Fruit fly (Drosophila melanogaster): ENCODE measurements around the gene Sh.

The Sh gene

DNA sequence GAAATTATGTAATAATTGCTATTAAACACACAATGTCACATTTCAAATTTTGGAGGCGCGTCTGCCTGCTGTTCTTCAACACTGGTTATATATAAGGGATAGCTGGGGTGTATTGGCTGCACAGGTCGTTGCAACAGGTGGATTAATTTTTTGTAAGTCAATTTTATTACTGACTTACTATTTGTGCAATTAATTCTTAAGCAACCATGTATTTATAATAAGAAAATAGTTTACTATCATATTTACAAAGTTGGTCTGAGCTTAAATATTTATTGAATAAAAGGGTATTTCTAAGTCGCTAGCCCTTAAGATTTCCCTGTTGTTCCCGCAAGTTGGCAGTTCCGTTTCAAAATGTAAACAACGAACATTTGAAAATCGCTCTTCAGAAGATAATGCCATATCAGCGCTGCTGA, 29.8 kb upstream of the Sh start, which contains the start of gene RhoGAP16F (continued):
- no peak for TF ChIP-seq Scr (GFP tag; IDR thresholded peaks at IDR 0.05; ENCODE audit: partially characterized antibody)
- TF ChIP-seq Rfx (GFP tag; IDR thresholded peaks at IDR 0.05): peak; percentile 85
- peak; percentile 67 for TF ChIP-seq jumu (GFP tag; optimal IDR thresholded peaks at IDR 0.05)
- TF ChIP-seq CG17186 (GFP tag; optimal IDR thresholded peaks at IDR 0.05): no peak
- peak; percentile 23 for TF ChIP-seq BEAF-32 (GFP tag; optimal IDR thresholded peaks at IDR 0.05)
- TF ChIP-seq Atf6 (GFP tag; IDR thresholded peaks at IDR 0.05): peak; percentile 83
- peak; percentile 90 for TF ChIP-seq CG4424 (GFP tag; optimal IDR thresholded peaks at IDR 0.05)
- 0 out of 2 replicates have a peak, but pooled peaks have one; percentile 4 for TF ChIP-seq CG17612 (GFP tag; IDR thresholded peaks at IDR 0.05)
- TF ChIP-seq CG4854 (GFP tag; optimal IDR thresholded peaks at IDR 0.05): peak; percentile 76
- peak; percentile 77 for TF ChIP-seq CG13296 (GFP tag; optimal IDR thresholded peaks at IDR 0.05)
- TF ChIP-seq CG15011 (GFP tag; optimal IDR thresholded peaks at IDR 0.05): peak; percentile 77
- peak; percentile 74 for TF ChIP-seq Asciz (GFP tag; optimal IDR thresholded peaks at IDR 0.05)
- TF ChIP-seq dan (GFP tag; IDR thresholded peaks at IDR 0.05): peak; percentile 44; the same call in 1 of the 2 replicates
- peak; percentile 74 for TF ChIP-seq peb (GFP tag; IDR thresholded peaks at IDR 0.05)
- TF ChIP-seq CG3407 (GFP tag; optimal IDR thresholded peaks at IDR 0.05): peak; percentile 67
- peak; percentile 71 for TF ChIP-seq dm (GFP tag; optimal IDR thresholded peaks at IDR 0.05)
- TF ChIP-seq CG6272 (GFP tag; IDR thresholded peaks at IDR 0.05): peak; percentile 67
- TF ChIP-seq fd3F (GFP tag; optimal IDR thresholded peaks at IDR 0.05): peak; percentile 69
- TF ChIP-seq her (GFP tag; optimal IDR thresholded peaks at IDR 0.05): peak; percentile 29
- peak; percentile 29 for TF ChIP-seq Vsx1 (GFP tag; optimal IDR thresholded peaks at IDR 0.05)
- peak; percentile 85 for TF ChIP-seq CG14441 (GFP tag; IDR thresholded peaks at IDR 0.05)
- TF ChIP-seq CG11504 (tag; optimal IDR thresholded peaks at IDR 0.05): peak; percentile 84
- TF ChIP-seq Usf (GFP tag; optimal IDR thresholded peaks at IDR 0.05): peak; percentile 67
- peak; percentile 18 for TF ChIP-seq fd102C (GFP tag; optimal IDR thresholded peaks at IDR 0.05)
- peak; percentile 66 for TF ChIP-seq shn (GFP tag; optimal IDR thresholded peaks at IDR 0.05)
- TF ChIP-seq dmrt99B (tag; optimal IDR thresholded peaks at IDR 0.05): peak; percentile 83
- peak; percentile 72 for TF ChIP-seq CG6813 (GFP tag; optimal IDR thresholded peaks at IDR 0.05)
- TF ChIP-seq Nf-YA (GFP tag; IDR thresholded peaks at IDR 0.05): peak; percentile 43; the same call in 1 of the 2 replicates
- TF ChIP-seq MESR4 (GFP tag; optimal IDR thresholded peaks at IDR 0.05): peak; percentile 3
- TF ChIP-seq schlank (tag; optimal IDR thresholded peaks at IDR 0.05): peak; percentile 50
- TF ChIP-seq Oli (tag; optimal IDR thresholded peaks at IDR 0.05): peak; percentile 84
- TF ChIP-seq cato (GFP tag; optimal IDR thresholded peaks at IDR 0.05; ENCODE audit: borderline replicate concordance): peak; percentile 72
- peak; percentile 63 for TF ChIP-seq CG9437 (GFP tag; optimal IDR thresholded peaks at IDR 0.05)
- no peak for TF ChIP-seq mld (GFP tag; IDR thresholded peaks at IDR 0.05; ENCODE audit: partially characterized antibody)
- TF ChIP-seq Lpt (GFP tag; optimal IDR thresholded peaks at IDR 0.05): no peak
- peak; percentile 89 for TF ChIP-seq lab (GFP tag; optimal IDR thresholded peaks at IDR 0.05)
- no peak for TF ChIP-seq CG42726 (GFP tag; IDR thresholded peaks at IDR 0.05; ENCODE audit: partially characterized antibody)
- peak; percentile 38 for TF ChIP-seq CG12236 (GFP tag; optimal IDR thresholded peaks at IDR 0.05)
- TF ChIP-seq cwo (GFP tag; optimal IDR thresholded peaks at IDR 0.05): peak; percentile 73
- TF ChIP-seq CG3065 (GFP tag; optimal IDR thresholded peaks at IDR 0.05): peak; percentile 73
- peak; percentile 4 to 74 for TF ChIP-seq tll (GFP tag; optimal IDR thresholded peaks at IDR 0.05)
- peak; percentile 63 for TF ChIP-seq CG1024 (GFP tag; IDR thresholded peaks at IDR 0.05)
- TF ChIP-seq z (GFP tag; IDR thresholded peaks at IDR 0.05): no peak
- peak; percentile 33 for TF ChIP-seq ac (GFP tag; optimal IDR thresholded peaks at IDR 0.05)
- peak; percentile 48 for TF ChIP-seq Ravus (GFP tag; IDR thresholded peaks at IDR 0.05)
- TF ChIP-seq bowl (GFP tag; IDR thresholded peaks at IDR 0.05): 0 out of 2 replicates have a peak, but pooled peaks have one; percentile 27
- no peak for TF ChIP-seq pb (GFP tag; optimal IDR thresholded peaks at IDR 0.05)
- TF ChIP-seq CG7271 (tag; optimal IDR thresholded peaks at IDR 0.05): peak; percentile 71
- peak; percentile 31 for TF ChIP-seq CG3995 (GFP tag; optimal IDR thresholded peaks at IDR 0.05)
- peak; percentile 84 for TF ChIP-seq CG10543 (GFP tag; optimal IDR thresholded peaks at IDR 0.05)

Data from whole organism, embryonic.